Worm (Caenorhabditis elegans) whole organism, young adult: ENCODE measurements around the gene F15D4.6.
A peak's percentile ranks its signal among the peaks of the same experiment; 100 is the strongest.

Experiments used
- C17E4.6 ChIP-seq: fragments of 200-800 bp; sonication (Bioruptor generic); IDR thresholded peaks from 2 replicates; pipeline ENCODE4 v1.3.6; 2022; ENCODE audit warnings: missing genetic modification reagents, missing genetic modification characterization, missing compliant biosample characterization
- F23B12.7 ChIP-seq: sonication (generic microtip); optimal IDR thresholded peaks from 2 replicates; lab custom pipeline; 2017; ENCODE audit warnings: missing genetic modification characterization, mild to moderate bottlenecking, missing compliant biosample characterization, antibody characterized with exemption, moderate library complexity; ENCODE audit not compliant: insufficient read depth
- T26A5.8 ChIP-seq: sonication (generic microtip); optimal IDR thresholded peaks from 2 replicates; lab custom pipeline; 2016; ENCODE audit warnings: missing genetic modification characterization, missing compliant biosample characterization
- Y95B8A.8 ChIP-seq: fragments of 200-800 bp; sonication (Bioruptor generic); IDR thresholded peaks from 2 replicates; pipeline ENCODE4 v1.3.6; 2022; ENCODE audit warnings: missing genetic modification reagents, missing genetic modification characterization, missing compliant biosample characterization
- aptf-2 ChIP-seq: fragments of 200-800 bp; sonication (Bioruptor generic); conservative IDR thresholded peaks from 2 replicates; pipeline ENCODE4 v1.3.6; 2022; ENCODE audit warnings: missing genetic modification reagents, missing genetic modification characterization, missing compliant biosample characterization
- athp-1 ChIP-seq: sonication (generic microtip); optimal IDR thresholded peaks from 2 replicates; lab custom pipeline; 2017; ENCODE audit warnings: mild to moderate bottlenecking, missing genetic modification characterization, missing compliant biosample characterization
- bed-2 ChIP-seq: fragments of 200-800 bp; sonication (Bioruptor generic); IDR thresholded peaks from 2 replicates; pipeline ENCODE4 v1.3.6; 2022; ENCODE audit warnings: missing genetic modification reagents, missing genetic modification characterization, missing compliant biosample characterization
- cebp-1 ChIP-seq, 2 experiments: fragments of 200-800 bp in 1 of 2; sonication (Bioruptor generic) in 1 of 2; sonication (generic microtip) in 1 of 2; IDR thresholded peaks in 1 of 2; optimal IDR thresholded peaks in 1 of 2; 2 replicates each; pipeline versions ENCODE4 v1.3.6 to Lab custom; 2017 to 2022; ENCODE audit warnings: missing compliant biosample characterization in 2 of 2, missing genetic modification characterization in 2 of 2, mild to moderate bottlenecking in 1 of 2, missing genetic modification reagents in 1 of 2, moderate library complexity in 1 of 2
- cebp-2 ChIP-seq: fragments of 200-800 bp; sonication (Bioruptor generic); IDR thresholded peaks from 2 replicates; pipeline ENCODE4 v1.3.6; 2022; ENCODE audit warnings: missing genetic modification characterization, missing compliant biosample characterization
- ceh-100 ChIP-seq: fragments of 200-800 bp; sonication (Bioruptor generic); IDR thresholded peaks from 2 replicates; pipeline ENCODE4 v1.3.6; 2022; ENCODE audit warnings: missing genetic modification reagents, missing genetic modification characterization, missing compliant biosample characterization
- ceh-27 ChIP-seq: fragments of 200-800 bp; sonication (Bioruptor generic); optimal IDR thresholded peaks from 2 replicates; lab custom pipeline; 2018; ENCODE audit warnings: mild to moderate bottlenecking, missing genetic modification characterization, moderate library complexity, missing compliant biosample characterization
- ceh-40 ChIP-seq: fragments of 200-800 bp; sonication (Bioruptor generic); IDR thresholded peaks from 2 replicates; pipeline ENCODE4 v1.3.6; 2022; ENCODE audit warnings: missing genetic modification characterization, missing compliant biosample characterization
- ceh-91 ChIP-seq: fragments of 200-800 bp; sonication (Bioruptor generic); IDR thresholded peaks from 2 replicates; pipeline ENCODE4 v1.3.6; 2022; ENCODE audit warnings: missing genetic modification reagents, missing genetic modification characterization, missing compliant biosample characterization
- chd-7 ChIP-seq: sonication (generic microtip); optimal IDR thresholded peaks from 2 replicates; lab custom pipeline; 2016; ENCODE audit warnings: mild to moderate bottlenecking, missing genetic modification characterization, moderate library complexity, missing compliant biosample characterization
- dox-1 ChIP-seq: fragments of 200-800 bp; sonication (Bioruptor generic); IDR thresholded peaks from 2 replicates; pipeline ENCODE4 v1.3.6; 2022; ENCODE audit warnings: missing genetic modification reagents, missing genetic modification characterization, missing compliant biosample characterization
- dpff-1 ChIP-seq: sonication (generic microtip); optimal IDR thresholded peaks from 2 replicates; lab custom pipeline; 2017; ENCODE audit warnings: mild to moderate bottlenecking, missing genetic modification characterization, missing compliant biosample characterization
- egl-18 ChIP-seq: fragments of 200-800 bp; sonication (Bioruptor generic); IDR thresholded peaks from 2 replicates; pipeline ENCODE4 v1.3.6; 2022; ENCODE audit warnings: missing genetic modification reagents, missing genetic modification characterization, missing compliant biosample characterization
- egrh-3 ChIP-seq: fragments of 200-800 bp; sonication (Bioruptor generic); IDR thresholded peaks from 2 replicates; pipeline ENCODE4 v1.3.6; 2022; ENCODE audit warnings: missing genetic modification reagents, missing genetic modification characterization, missing compliant biosample characterization
- fkh-3 ChIP-seq: sonication (generic microtip); optimal IDR thresholded peaks from 2 replicates; lab custom pipeline; 2016; ENCODE audit warnings: mild to moderate bottlenecking, missing genetic modification characterization, missing compliant biosample characterization
- hmg-1.2 ChIP-seq: fragments of 200-800 bp; sonication (Bioruptor generic); IDR thresholded peaks from 2 replicates; pipeline ENCODE4 v1.3.6; 2022; ENCODE audit warnings: missing genetic modification reagents, missing genetic modification characterization, missing compliant biosample characterization
- hmg-20 ChIP-seq: fragments of 200-800 bp; sonication (Bioruptor generic); IDR thresholded peaks from 2 replicates; pipeline ENCODE4 v1.3.6; 2022; ENCODE audit warnings: missing genetic modification reagents, missing genetic modification characterization, missing compliant biosample characterization
- let-607 ChIP-seq, 2 experiments: fragments of 200-800 bp in 1 of 2; sonication (Bioruptor generic) in 1 of 2; sonication (generic microtip) in 1 of 2; optimal IDR thresholded peaks; 2 replicates each; lab custom pipeline; 2016 to 2018; ENCODE audit warnings: mild to moderate bottlenecking in 2 of 2, missing compliant biosample characterization in 2 of 2, missing genetic modification characterization in 2 of 2, moderate library complexity in 2 of 2, missing genotype in 1 of 2
- lin-26 ChIP-seq: fragments of 200-800 bp; sonication (Bioruptor generic); IDR thresholded peaks from 2 replicates; pipeline ENCODE4 v1.3.6; 2022; ENCODE audit warnings: missing genetic modification reagents, missing genetic modification characterization, missing compliant biosample characterization
- mcd-1 ChIP-seq: fragments of 200-800 bp; sonication (Bioruptor generic); IDR thresholded peaks from 2 replicates; pipeline ENCODE4 v1.3.6; 2022; ENCODE audit warnings: missing genetic modification reagents, missing genetic modification characterization, missing compliant biosample characterization
- mxl-1 ChIP-seq: sonication (generic microtip); optimal IDR thresholded peaks from 2 replicates; lab custom pipeline; 2016; ENCODE audit warnings: missing genetic modification characterization, missing compliant biosample characterization
- nhr-90 ChIP-seq: sonication (generic microtip); optimal IDR thresholded peaks from 2 replicates; lab custom pipeline; 2016; ENCODE audit warnings: missing genotype, mild to moderate bottlenecking, missing genetic modification characterization, missing compliant biosample characterization
- rcor-1 ChIP-seq: fragments of 200-800 bp; sonication (Bioruptor generic); IDR thresholded peaks from 2 replicates; pipeline ENCODE4 v1.3.6; 2022; ENCODE audit warnings: missing genetic modification reagents, missing genetic modification characterization, missing compliant biosample characterization
- sdz-38 ChIP-seq: sonication (generic microtip); optimal IDR thresholded peaks from 2 replicates; lab custom pipeline; 2016; ENCODE audit warnings: missing genotype, missing genetic modification characterization, missing compliant biosample characterization
- snpc-1.3 ChIP-seq: sonication (generic microtip); optimal IDR thresholded peaks from 2 replicates; lab custom pipeline; 2017; ENCODE audit warnings: missing genetic modification characterization, mild to moderate bottlenecking, missing compliant biosample characterization, antibody characterized with exemption, moderate library complexity, missing genotype, missing genetic modification reagents; ENCODE audit not compliant: insufficient read depth
- snpc-3.4 ChIP-seq: sonication (generic microtip); optimal IDR thresholded peaks from 2 replicates; lab custom pipeline; 2017; ENCODE audit warnings: missing genetic modification characterization, mild to moderate bottlenecking, missing compliant biosample characterization, antibody characterized with exemption, moderate library complexity, missing genotype, missing genetic modification reagents
- somi-1 ChIP-seq: fragments of 200-800 bp; sonication (Bioruptor generic); optimal IDR thresholded peaks from 2 replicates; lab custom pipeline; 2018; ENCODE audit warnings: mild to moderate bottlenecking, missing genetic modification characterization, missing compliant biosample characterization
- tlf-1 ChIP-seq: fragments of 200-800 bp; sonication (Bioruptor generic); optimal IDR thresholded peaks from 2 replicates; lab custom pipeline; 2018; ENCODE audit warnings: mild to moderate bottlenecking, missing genetic modification characterization, missing compliant biosample characterization
- unc-62 ChIP-seq: fragments of 150-350 bp; optimal IDR thresholded peaks from 2 replicates; lab custom pipeline; 2014; ENCODE audit warnings: missing biosample characterization, missing genetic modification reagents, missing genetic modification characterization
- zfh-2 ChIP-seq: fragments of 200-800 bp; sonication (Bioruptor generic); conservative IDR thresholded peaks from 2 replicates; pipeline ENCODE4 v1.3.6; 2022; ENCODE audit warnings: missing genetic modification reagents, missing genetic modification characterization, missing compliant biosample characterization
- ztf-22 ChIP-seq: fragments of 200-800 bp; sonication (Bioruptor generic); optimal IDR thresholded peaks from 2 replicates; lab custom pipeline; 2018; ENCODE audit warnings: mild to moderate bottlenecking, missing genetic modification characterization, moderate library complexity, missing compliant biosample characterization
- ztf-26 ChIP-seq: sonication (generic microtip); optimal IDR thresholded peaks from 2 replicates; lab custom pipeline; 2017; ENCODE audit warnings: missing genetic modification characterization, missing compliant biosample characterization

F15D4.6 gene

ce11 chrII:13278214-13278613 lies 29.2 kb downstream of the F15D4.6 start:
- TF ChIP-seq dpff-1 (tag; lab: Kevin White, UChicago), result no peak
- 0 out of 2 replicates have a peak, but pooled peaks have one; percentile 17 for TF ChIP-seq aptf-2 (GFP tag; lab: Robert Waterston, UW)
- TF ChIP-seq snpc-3.4 (tag; lab: Kevin White, UChicago), result no peak
- TF ChIP-seq rcor-1 (GFP tag; lab: Robert Waterston, UW), result no peak
- no peak for TF ChIP-seq C17E4.6 (GFP tag; lab: Robert Waterston, UW)
- TF ChIP-seq ceh-40 (GFP tag; lab: Robert Waterston, UW), result no peak
- TF ChIP-seq hmg-20 (GFP tag; lab: Robert Waterston, UW), result no peak
- no peak for TF ChIP-seq mxl-1
- 0 out of 2 replicates have a peak, but pooled peaks have one; percentile 13 for TF ChIP-seq zfh-2
- no peak for TF ChIP-seq cebp-2 (GFP tag; lab: Robert Waterston, UW)

- TF ChIP-seq fkh-3 (tag; lab: Kevin White, UChicago) (peak; percentile 19), bed-2 (GFP tag; lab: Robert Waterston, UW) (no peak), ztf-26 (no peak)
Observed at ce11 chrII:13278716-13279115, 29.7 kb downstream of the F15D4.6 start.

- peak; percentile 82 for TF ChIP-seq cebp-1 (GFP tag; IDR thresholded peaks at IDR 0.05; lab: Robert Waterston, UW)
- TF ChIP-seq cebp-1 (tag; optimal IDR thresholded peaks at IDR 0.05; lab: Kevin White, UChicago), result peak; percentile 93
- TF ChIP-seq ztf-22 (GFP tag; lab: Kevin White, UChicago), result no peak
- TF ChIP-seq nhr-90 (tag; lab: Kevin White, UChicago), result no peak
- peak; percentile 88 for TF ChIP-seq egrh-3
- TF ChIP-seq athp-1 (tag; lab: Kevin White, UChicago), result peak; percentile 26
- no peak for TF ChIP-seq ceh-91
- 0 out of 2 replicates have a peak, but pooled peaks have one; percentile 4 for TF ChIP-seq hmg-1.2
- TF ChIP-seq lin-26 (GFP tag; lab: Robert Waterston, UW), result peak; percentile 76; the same call in 1 of the 2 replicates
- peak; percentile 60 for TF ChIP-seq chd-7
- TF ChIP-seq egl-18 (GFP tag; lab: Robert Waterston, UW), result no peak
- peak; percentile 28; the same call in 1 of the 2 replicates for TF ChIP-seq mcd-1 (GFP tag; lab: Robert Waterston, UW)
- TF ChIP-seq ceh-100 (GFP tag; lab: Robert Waterston, UW), result 0 out of 2 replicates have a peak, but pooled peaks have one; percentile 47
- TF ChIP-seq F23B12.7 (tag; lab: Kevin White, UChicago), result no peak
- no peak for TF ChIP-seq somi-1 (GFP tag; lab: Kevin White, UChicago)
- peak; percentile 12; the same call in 1 of the 2 replicates for TF ChIP-seq dox-1 (GFP tag; lab: Robert Waterston, UW)
- TF ChIP-seq zfh-2, result peak; percentile 90
Observed at ce11 chrII:13279216-13280123, 30.5 kb downstream of the F15D4.6 start.

ce11 chrII:13282566-13282965 lies 33.6 kb downstream of the F15D4.6 start:
- TF ChIP-seq zfh-2 (peak; percentile 78), tlf-1 (GFP tag; lab: Kevin White, UChicago) (no peak)

ce11 chrII:13283486-13283885 lies 34.5 kb downstream of the F15D4.6 start:
- no peak for TF ChIP-seq let-607 (tag; optimal IDR thresholded peaks at IDR 0.05; lab: Kevin White, UChicago)
- no peak for TF ChIP-seq Y95B8A.8 (GFP tag; lab: Robert Waterston, UW)
- TF ChIP-seq T26A5.8, result no peak
- no peak for TF ChIP-seq egrh-3
- TF ChIP-seq sdz-38, result no peak
- TF ChIP-seq snpc-1.3 (tag; lab: Kevin White, UChicago), result no peak
- TF ChIP-seq unc-62, result no peak
- no peak for TF ChIP-seq ceh-27 (GFP tag; lab: Kevin White, UChicago)
- TF ChIP-seq mxl-1, result no peak
